Fruit fly (Drosophila melanogaster): ENCODE measurements around the gene wts.

wts gene

DNA sequence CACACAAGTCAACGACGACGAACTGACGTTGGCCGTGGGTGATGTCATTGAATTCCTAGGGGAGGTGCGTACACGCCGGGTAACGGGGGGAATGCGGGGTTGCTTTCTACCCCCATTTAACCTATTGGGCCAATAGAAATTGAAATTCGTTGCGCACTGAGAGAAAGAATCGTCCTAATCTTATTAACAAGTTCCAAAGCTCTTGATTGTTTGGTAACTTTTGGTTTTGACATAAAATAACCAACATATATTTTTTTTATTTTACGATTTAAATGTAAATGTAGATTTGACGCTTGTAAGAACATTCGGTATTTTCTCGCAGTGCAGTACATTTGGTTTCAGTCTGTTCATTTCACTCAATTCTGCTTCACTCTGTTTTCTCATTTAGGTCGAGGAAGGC lies 10.8 kb upstream of the wts start (continued):
- peak; percentile 83 for TF ChIP-seq NfI (GFP tag; optimal IDR thresholded peaks at IDR 0.05)
- TF ChIP-seq row (GFP tag; IDR thresholded peaks at IDR 0.05), result peak; percentile 92
- TF ChIP-seq CG11695 (GFP tag; IDR thresholded peaks at IDR 0.05), result peak; percentile 79
- TF ChIP-seq CG4854 (GFP tag; optimal IDR thresholded peaks at IDR 0.05), result peak; percentile 75
- peak; percentile 59 for TF ChIP-seq Dip3 (GFP tag; optimal IDR thresholded peaks at IDR 0.05)
- TF ChIP-seq CG3995 (GFP tag; optimal IDR thresholded peaks at IDR 0.05), result no peak
- no peak for TF ChIP-seq sna (GFP tag; IDR thresholded peaks at IDR 0.05; ENCODE audit: partially characterized antibody)
- TF ChIP-seq Six4 (GFP tag; optimal IDR thresholded peaks at IDR 0.05), result peak; percentile 82
- no peak for TF ChIP-seq jigr1 (GFP tag; IDR thresholded peaks at IDR 0.05)
- TF ChIP-seq zfh1 (GFP tag; IDR thresholded peaks at IDR 0.05), result peak; percentile 79
- TF ChIP-seq CG3726 (GFP tag; IDR thresholded peaks at IDR 0.05), result peak; percentile 64; the same call in 2 of the 3 replicates
- peak; percentile 74 for TF ChIP-seq zen (tag; optimal IDR thresholded peaks at IDR 0.05)
- peak; percentile 70 for TF ChIP-seq ssp (GFP tag; IDR thresholded peaks at IDR 0.05)
- no peak for TF ChIP-seq mirr (GFP tag; optimal IDR thresholded peaks at IDR 0.05)
- no peak for TF ChIP-seq CG17186 (GFP tag; optimal IDR thresholded peaks at IDR 0.05)
- peak; percentile 87 for TF ChIP-seq CG30403 (GFP tag; optimal IDR thresholded peaks at IDR 0.05)
- peak; percentile 33 for TF ChIP-seq Usf (GFP tag; optimal IDR thresholded peaks at IDR 0.05)
- TF ChIP-seq Hr78 (GFP tag; optimal IDR thresholded peaks at IDR 0.05), result peak in 1 of 2 experiments; percentile 65
- no peak for TF ChIP-seq tna (GFP tag; IDR thresholded peaks at IDR 0.05; ENCODE audit: partially characterized antibody)
- TF ChIP-seq CG15696 (tag; optimal IDR thresholded peaks at IDR 0.05), result peak; percentile 64
- peak; percentile 33 for TF ChIP-seq HmgD (GFP tag; optimal IDR thresholded peaks at IDR 0.05)
- peak; percentile 66 for TF ChIP-seq CG12236 (GFP tag; optimal IDR thresholded peaks at IDR 0.05)
- TF ChIP-seq CG4820 (GFP tag; optimal IDR thresholded peaks at IDR 0.05), result peak; percentile 77
- TF ChIP-seq da (GFP tag; optimal IDR thresholded peaks at IDR 0.05), result no peak
- no peak for TF ChIP-seq cg (GFP tag; optimal IDR thresholded peaks at IDR 0.05)
- peak; percentile 35 for TF ChIP-seq pros (GFP tag; optimal IDR thresholded peaks at IDR 0.05)
- TF ChIP-seq cwo (GFP tag; optimal IDR thresholded peaks at IDR 0.05), result peak; percentile 80
- TF ChIP-seq CG18619 (GFP tag; optimal IDR thresholded peaks at IDR 0.05), result peak; percentile 79
- peak; percentile 91 for TF ChIP-seq Oli (tag; optimal IDR thresholded peaks at IDR 0.05)
- TF ChIP-seq Stat92E (GFP tag; optimal IDR thresholded peaks at IDR 0.05), result peak in 1 of 3 experiments; percentile 89
- TF ChIP-seq aop (GFP tag; IDR thresholded peaks at IDR 0.05), result no peak
- TF ChIP-seq ab (GFP tag; optimal IDR thresholded peaks at IDR 0.05), result peak; percentile 50
- TF ChIP-seq wek (GFP tag; optimal IDR thresholded peaks at IDR 0.05), result peak; percentile 42
- peak; percentile 59 for TF ChIP-seq fd3F (GFP tag; optimal IDR thresholded peaks at IDR 0.05)
- TF ChIP-seq cato (GFP tag; optimal IDR thresholded peaks at IDR 0.05; ENCODE audit: borderline replicate concordance), result peak; percentile 45
- peak; percentile 79 for TF ChIP-seq CG4707 (GFP tag; optimal IDR thresholded peaks at IDR 0.05)
- TF ChIP-seq CG12744 (GFP tag; optimal IDR thresholded peaks at IDR 0.05), result peak; percentile 81
- peak; percentile 85 for TF ChIP-seq CG2120 (GFP tag; optimal IDR thresholded peaks at IDR 0.05)
- no peak for TF ChIP-seq gro (GFP tag; optimal IDR thresholded peaks at IDR 0.05)
- peak; percentile 86 for TF ChIP-seq Chrac-16 (GFP tag; optimal IDR thresholded peaks at IDR 0.05)
- peak; percentile 53 for TF ChIP-seq CG4404 (GFP tag; IDR thresholded peaks at IDR 0.05)
- peak; percentile 79 for TF ChIP-seq ara (GFP tag; IDR thresholded peaks at IDR 0.05)
- TF ChIP-seq CG9609 (GFP tag; optimal IDR thresholded peaks at IDR 0.05), result peak; percentile 68
- TF ChIP-seq Sin3A (optimal IDR thresholded peaks at IDR 0.05), result no peak
- TF ChIP-seq NFAT (GFP tag; IDR thresholded peaks at IDR 0.05), result no peak
- no peak for TF ChIP-seq BEAF-32 (GFP tag; optimal IDR thresholded peaks at IDR 0.05)
- TF ChIP-seq CG7786 (GFP tag; optimal IDR thresholded peaks at IDR 0.05), result peak; percentile 74
- TF ChIP-seq Ada2b (GFP tag; IDR thresholded peaks at IDR 0.05), result peak; percentile 81
- TF ChIP-seq pnt (GFP tag; optimal IDR thresholded peaks at IDR 0.05), result peak; percentile 77
- peak; percentile 56 for TF ChIP-seq CG6765 (GFP tag; optimal IDR thresholded peaks at IDR 0.05)
- peak in 1 of 2 experiments; percentile 19 for TF ChIP-seq insv (GFP tag; optimal IDR thresholded peaks at IDR 0.05)

Data from whole organism, embryonic.